Fruit fly (Drosophila melanogaster): ENCODE results near the gene puc.

dm6 chr3R:8106909-8107841 lies 2.0 kb downstream of the puc start:
- no peak for TF ChIP-seq CTCF (optimal IDR thresholded peaks at IDR 0.05)
- TF ChIP-seq CG8478 (optimal IDR thresholded peaks at IDR 0.05): no peak
